Worm (Caenorhabditis elegans): ENCODE results near the gene Y37D8A.2.

DNA sequence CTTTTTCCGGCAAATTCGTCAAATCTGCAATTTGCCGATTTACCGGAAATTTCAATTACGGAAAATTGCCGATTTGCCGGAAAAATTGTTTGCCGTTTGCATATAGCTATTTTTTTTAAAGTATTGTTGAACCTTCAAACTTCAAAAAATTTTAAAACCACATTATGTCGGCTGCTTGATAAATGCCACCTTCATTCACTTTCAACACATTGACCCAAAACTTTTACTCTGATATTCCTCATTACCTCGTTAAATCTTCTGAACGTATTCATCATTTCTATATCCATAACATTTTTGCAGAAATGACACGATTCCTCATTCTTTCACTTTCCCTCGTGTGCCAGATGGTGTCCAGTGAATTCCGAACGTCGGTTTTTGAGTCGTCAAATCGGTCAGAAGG is 9.1 kb downstream of the Y37D8A.2 start, which contains the start of gene Y37D8A.3:
- TF ChIP-seq flt-1 (GFP tag; IDR thresholded peaks at IDR 0.05): no peak
- TF ChIP-seq ama-1 (optimal IDR thresholded peaks at IDR 0.05): no peak
- TF ChIP-seq hnd-1 (tag; optimal IDR thresholded peaks at IDR 0.05): no peak
- TF ChIP-seq aly-1 (tag; optimal IDR thresholded peaks at IDR 0.05): no peak
- TF ChIP-seq hmbx-1 (tag; optimal IDR thresholded peaks at IDR 0.05): no peak
- TF ChIP-seq ceh-36 (tag; optimal IDR thresholded peaks at IDR 0.05): no peak
- no peak for TF ChIP-seq tra-4 (tag; optimal IDR thresholded peaks at IDR 0.05)
- no peak for TF ChIP-seq tbx-11 (GFP tag; IDR thresholded peaks at IDR 0.05)
- no peak for TF ChIP-seq F13C5.2 (tag; optimal IDR thresholded peaks at IDR 0.05)
- no peak for TF ChIP-seq ceh-13 (GFP tag; optimal IDR thresholded peaks at IDR 0.05)
- no peak for TF ChIP-seq B0310.2 (tag; optimal IDR thresholded peaks at IDR 0.05)
- no peak for TF ChIP-seq sea-1 (GFP tag; conservative IDR thresholded peaks at IDR 0.05)
- no peak for TF ChIP-seq pes-1 (GFP tag; IDR thresholded peaks at IDR 0.05)
- TF ChIP-seq scrt-1 (GFP tag; IDR thresholded peaks at IDR 0.05): no peak

Measured in whole organism, early embryonic.